Worm (Caenorhabditis elegans): Measurements from ENCODE around the gene Y39B6A.5.

DNA sequence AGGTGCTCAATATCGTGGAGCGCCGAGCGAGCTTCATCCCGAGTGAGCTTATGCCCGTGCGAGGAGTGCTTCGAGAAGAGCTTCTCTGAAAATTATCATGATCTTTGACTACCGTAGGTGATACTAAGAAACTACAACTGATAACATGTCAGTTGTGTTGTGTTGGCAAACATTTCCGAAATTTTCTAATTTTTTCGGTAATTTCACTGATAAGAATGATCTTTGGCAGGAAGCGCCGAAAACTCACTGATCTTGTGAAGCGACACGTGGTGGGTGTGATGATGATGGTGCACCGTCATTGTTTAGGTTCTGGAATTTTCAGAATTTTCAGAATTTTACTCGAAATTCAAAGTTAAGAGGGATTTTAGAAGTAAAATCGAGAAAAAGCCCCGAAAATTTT lies 44.6 kb upstream of the Y39B6A.5 start, which contains the start of gene Y39B6A.1:
- no peak for TF ChIP-seq unc-62 (GFP tag; optimal IDR thresholded peaks at IDR 0.05)
- TF ChIP-seq ceh-27 (GFP tag; optimal IDR thresholded peaks at IDR 0.05): no peak
- no peak for TF ChIP-seq snpc-4 (GFP tag; optimal IDR thresholded peaks at IDR 0.05)
- TF ChIP-seq snpc-4 (tag; optimal IDR thresholded peaks at IDR 0.05): no peak
- TF ChIP-seq ama-1 (optimal IDR thresholded peaks at IDR 0.05): no peak
- no peak for TF ChIP-seq ama-1 (GFP tag; optimal IDR thresholded peaks at IDR 0.05)
- TF ChIP-seq nhr-90 (tag; optimal IDR thresholded peaks at IDR 0.05): no peak
- no peak for TF ChIP-seq B0336.3 (GFP tag; IDR thresholded peaks at IDR 0.05)
